Fruit fly (Drosophila melanogaster) whole organism, adult: ENCODE data around the gene to.

ENCODE experiments used
- CG7045 ChIP-seq: fragments of 200-800 bp; sonication (Bioruptor generic); optimal IDR thresholded peaks from 2 replicates; lab custom pipeline; 2017; ENCODE audit warnings: missing biosample characterization, mild to moderate bottlenecking, missing genetic modification characterization
- Clk ChIP-seq: fragments of 200-800 bp; sonication (Bioruptor generic); optimal IDR thresholded peaks from 2 replicates; lab custom pipeline; 2017; ENCODE audit warnings: missing biosample characterization, missing genetic modification characterization
- Crg-1 ChIP-seq: fragments of 200-800 bp; sonication (Bioruptor generic); optimal IDR thresholded peaks from 2 replicates; lab custom pipeline; 2016; ENCODE audit warnings: missing biosample characterization, missing genetic modification characterization
- Hr96 ChIP-seq: fragments of 200-800 bp; sonication (Bioruptor generic); optimal IDR thresholded peaks from 2 replicates; lab custom pipeline; 2016; ENCODE audit warnings: missing biosample characterization, missing genetic modification characterization
- bab1 ChIP-seq: fragments of 200-800 bp; sonication (Bioruptor generic); optimal IDR thresholded peaks from 3 replicates; lab custom pipeline; 2019; ENCODE audit warnings: missing biosample characterization, mild to moderate bottlenecking, missing genetic modification characterization, moderate library complexity
- cic ChIP-seq: fragments of 200-800 bp; sonication (Bioruptor generic); optimal IDR thresholded peaks from 2 replicates; lab custom pipeline; 2017; ENCODE audit warnings: missing biosample characterization, mild to moderate bottlenecking, missing genetic modification characterization, moderate library complexity
- toe ChIP-seq: fragments of 200-800 bp; sonication (Bioruptor generic); optimal IDR thresholded peaks from 2 replicates; lab custom pipeline; 2016; ENCODE audit warnings: missing biosample characterization, missing genetic modification characterization

DNA sequence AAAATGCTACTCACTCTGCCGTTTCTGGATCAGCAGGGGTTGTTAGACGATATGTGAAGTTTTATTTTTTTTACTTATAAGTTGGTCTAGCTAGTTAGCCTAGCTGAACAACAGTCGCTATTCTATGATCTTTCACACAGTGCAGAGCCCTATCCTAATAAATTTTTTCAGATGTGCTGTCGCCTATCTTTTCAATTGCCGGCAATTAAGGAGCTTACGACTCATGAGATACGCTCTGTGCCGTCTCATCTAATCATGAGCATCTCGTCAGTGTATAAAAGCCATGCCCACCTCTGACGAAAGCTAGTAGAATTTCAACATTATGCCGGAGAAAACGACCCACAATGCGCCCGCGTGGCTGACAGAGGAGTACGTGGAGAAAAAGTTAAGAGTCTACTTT is 29.9 kb downstream of the to start, which contains the start of the genes CG11889 and CG11891:
- TF ChIP-seq cic (GFP tag; lab: Kevin White, UChicago) = no peak
- no peak for TF ChIP-seq bab1 (GFP tag; lab: Kevin White, UChicago)
- TF ChIP-seq toe (GFP tag; lab: Kevin White, UChicago) = no peak
- no peak for TF ChIP-seq Clk (GFP tag; lab: Kevin White, UChicago)
- no peak for TF ChIP-seq CG7045
- TF ChIP-seq Crg-1 = no peak
- no peak for TF ChIP-seq Hr96
